Fruit fly (Drosophila melanogaster) whole organism, prepupa: ENCODE measurements around the gene CG18476.

ENCODE experiments used
- Blimp-1 ChIP-seq: fragments of 200-800 bp; sonication (Bioruptor generic); optimal IDR thresholded peaks from 3 replicates; lab custom pipeline; 2017; ENCODE audit warnings: missing biosample characterization, missing genetic modification characterization, mild to moderate bottlenecking, moderate library complexity, missing genetic modification reagents
- CG10669 ChIP-seq: fragments of 200-800 bp; sonication (Bioruptor generic); optimal IDR thresholded peaks from 3 replicates; lab custom pipeline; 2018; ENCODE audit warnings: missing biosample characterization, mild to moderate bottlenecking, missing genetic modification characterization, moderate library complexity
- CG11762 ChIP-seq: fragments of 200-800 bp; sonication (Bioruptor generic); optimal IDR thresholded peaks from 3 replicates; lab custom pipeline; 2016; ENCODE audit warnings: missing biosample characterization, missing genetic modification characterization; ENCODE audit not compliant: insufficient read depth
- CG11902 ChIP-seq: fragments of 200-800 bp; sonication (Bioruptor generic); optimal IDR thresholded peaks from 3 replicates; lab custom pipeline; 2016; ENCODE audit warnings: missing biosample characterization, missing genetic modification characterization
- CG15336 ChIP-seq: fragments of 200-800 bp; sonication (Bioruptor generic); IDR thresholded peaks from 2 replicates; pipeline ENCODE4 v1.3.6; 2022; ENCODE audit warnings: missing biosample characterization, missing genetic modification characterization
- CG16779 ChIP-seq: fragments of 200-800 bp; sonication (Bioruptor generic); optimal IDR thresholded peaks from 3 replicates; lab custom pipeline; 2017; ENCODE audit warnings: missing biosample characterization, mild to moderate bottlenecking, missing genetic modification characterization
- CG3032 ChIP-seq: fragments of 200-800 bp; optimal IDR thresholded peaks from 2 replicates; lab custom pipeline; 2019; ENCODE audit warnings: missing biosample characterization, mild to moderate bottlenecking, missing genetic modification characterization, moderate library complexity
- CG32006 ChIP-seq: fragments of 200-800 bp; sonication (Bioruptor generic); optimal IDR thresholded peaks from 3 replicates; lab custom pipeline; 2017; ENCODE audit warnings: missing biosample characterization, mild to moderate bottlenecking, missing genetic modification characterization
- CG34406 ChIP-seq: fragments of 200-800 bp; sonication (Bioruptor generic); optimal IDR thresholded peaks from 3 replicates; lab custom pipeline; 2016; ENCODE audit warnings: missing biosample characterization, missing genetic modification characterization
- CG3919 ChIP-seq: fragments of 200-800 bp; sonication (Bioruptor generic); optimal IDR thresholded peaks from 3 replicates; lab custom pipeline; 2016; ENCODE audit warnings: missing biosample characterization, missing genetic modification characterization
- CG4318 ChIP-seq: fragments of 200-800 bp; sonication (Bioruptor generic); optimal IDR thresholded peaks from 3 replicates; lab custom pipeline; 2017; ENCODE audit warnings: missing biosample characterization, mild to moderate bottlenecking, missing genetic modification characterization
- CG6163 ChIP-seq: fragments of 200-800 bp; sonication (Bioruptor generic); IDR thresholded peaks from 3 replicates; pipeline ENCODE4 v1.3.6; 2022; ENCODE audit warnings: missing biosample characterization, missing genetic modification characterization
- CG6276 ChIP-seq: fragments of 200-800 bp; sonication (Bioruptor generic); optimal IDR thresholded peaks from 2 replicates; lab custom pipeline; 2017; ENCODE audit warnings: missing biosample characterization, mild to moderate bottlenecking, missing genetic modification characterization
- CG6792 ChIP-seq: fragments of 200-800 bp; sonication (Bioruptor generic); optimal IDR thresholded peaks from 3 replicates; lab custom pipeline; 2016; ENCODE audit warnings: missing biosample characterization, missing genetic modification characterization
- CG6808 ChIP-seq: fragments of 200-800 bp; sonication (Bioruptor generic); optimal IDR thresholded peaks from 3 replicates; lab custom pipeline; 2017; ENCODE audit warnings: missing biosample characterization, missing genetic modification characterization, mild to moderate bottlenecking, moderate library complexity, missing genetic modification reagents
- CG6854 ChIP-seq: fragments of 200-800 bp; sonication (Bioruptor generic); optimal IDR thresholded peaks from 2 replicates; lab custom pipeline; 2017; ENCODE audit warnings: missing biosample characterization, mild to moderate bottlenecking, missing genetic modification characterization
- CG7368 ChIP-seq: fragments of 200-800 bp; sonication (Bioruptor generic); optimal IDR thresholded peaks from 3 replicates; lab custom pipeline; 2016; ENCODE audit warnings: missing biosample characterization, missing genetic modification characterization
- CG8319 ChIP-seq: fragments of 200-800 bp; sonication (Bioruptor generic); optimal IDR thresholded peaks from 3 replicates; lab custom pipeline; 2016; ENCODE audit warnings: missing biosample characterization, missing genetic modification characterization
- CG8632 ChIP-seq: fragments of 200-800 bp; sonication (Bioruptor generic); optimal IDR thresholded peaks from 3 replicates; lab custom pipeline; 2016; ENCODE audit warnings: missing biosample characterization, missing genetic modification characterization
- CG9139 ChIP-seq: fragments of 200-800 bp; sonication (Bioruptor generic); optimal IDR thresholded peaks from 3 replicates; lab custom pipeline; 2017; ENCODE audit warnings: missing biosample characterization, mild to moderate bottlenecking, missing genetic modification characterization
- Eip75B ChIP-seq: fragments of 200-800 bp; sonication (Bioruptor generic); optimal IDR thresholded peaks from 3 replicates; lab custom pipeline; 2016; ENCODE audit warnings: missing biosample characterization, missing genetic modification characterization
- Eip78C ChIP-seq: fragments of 200-800 bp; sonication (Bioruptor generic); peaks from one replicate; lab custom pipeline; 2016; ENCODE audit warnings: missing biosample characterization, missing genetic modification characterization
- Eip93F ChIP-seq: fragments of 200-800 bp; sonication (Bioruptor generic); optimal IDR thresholded peaks from 2 replicates; lab custom pipeline; 2016; ENCODE audit warnings: missing biosample characterization, mild to moderate bottlenecking, missing genetic modification characterization
- Ets96B ChIP-seq: fragments of 200-800 bp; optimal IDR thresholded peaks from 2 replicates; lab custom pipeline; 2019; ENCODE audit warnings: missing biosample characterization, mild to moderate bottlenecking, missing genetic modification characterization, moderate library complexity
- Hr38 ChIP-seq: sonication (Bioruptor generic); optimal IDR thresholded peaks from 2 replicates; lab custom pipeline; 2016; ENCODE audit warnings: missing biosample characterization, missing genetic modification characterization
- Hr4 ChIP-seq: fragments of 200-800 bp; sonication (Bioruptor generic); optimal IDR thresholded peaks from 3 replicates; lab custom pipeline; 2016; ENCODE audit warnings: missing biosample characterization, missing genetic modification characterization
- Lpt ChIP-seq: fragments of 200-800 bp; sonication (Bioruptor generic); optimal IDR thresholded peaks from 3 replicates; lab custom pipeline; 2016; ENCODE audit warnings: missing biosample characterization, missing genetic modification characterization
- Met ChIP-seq: fragments of 200-800 bp; sonication (Bioruptor generic); optimal IDR thresholded peaks from 3 replicates; lab custom pipeline; 2016; ENCODE audit warnings: missing biosample characterization, missing genetic modification characterization
- OdsH ChIP-seq: fragments of 200-800 bp; sonication (Bioruptor generic); optimal IDR thresholded peaks from 3 replicates; lab custom pipeline; 2016; ENCODE audit warnings: missing biosample characterization, missing genetic modification characterization
- Sox14 ChIP-seq: fragments of 200-800 bp; sonication (Bioruptor generic); optimal IDR thresholded peaks from 3 replicates; lab custom pipeline; 2016; ENCODE audit warnings: missing biosample characterization, missing genetic modification characterization
- Sox15 ChIP-seq: fragments of 200-800 bp; sonication (Bioruptor generic); optimal IDR thresholded peaks from 3 replicates; lab custom pipeline; 2016; ENCODE audit warnings: missing biosample characterization, missing genetic modification characterization
- acj6 ChIP-seq: fragments of 200-800 bp; sonication (Bioruptor generic); optimal IDR thresholded peaks from 3 replicates; lab custom pipeline; 2016; ENCODE audit warnings: missing biosample characterization, missing genetic modification characterization
- dac ChIP-seq: fragments of 200-800 bp; sonication (Bioruptor generic); optimal IDR thresholded peaks from 2 replicates; lab custom pipeline; 2017; ENCODE audit warnings: missing biosample characterization, mild to moderate bottlenecking, missing genetic modification characterization
- dsx ChIP-seq: fragments of 200-800 bp; optimal IDR thresholded peaks from 3 replicates; lab custom pipeline; 2019; ENCODE audit warnings: missing biosample characterization, mild to moderate bottlenecking, missing genetic modification characterization, moderate library complexity; ENCODE audit not compliant: poor library complexity, severe bottlenecking
- eg ChIP-seq: fragments of 200-800 bp; sonication (Bioruptor generic); IDR thresholded peaks from 3 replicates; pipeline ENCODE4 v1.3.6; 2022; ENCODE audit warnings: missing biosample characterization, missing genetic modification characterization
- esn ChIP-seq: fragments of 200-800 bp; sonication (Bioruptor generic); optimal IDR thresholded peaks from 2 replicates; lab custom pipeline; 2016; ENCODE audit warnings: missing biosample characterization, mild to moderate bottlenecking, missing genetic modification characterization, moderate library complexity
- fd85E ChIP-seq: fragments of 200-800 bp; sonication (Bioruptor generic); optimal IDR thresholded peaks from 3 replicates; lab custom pipeline; 2016; ENCODE audit warnings: missing biosample characterization, missing genetic modification characterization
- lz ChIP-seq: fragments of 200-800 bp; sonication (Bioruptor generic); optimal IDR thresholded peaks from 3 replicates; lab custom pipeline; 2016; ENCODE audit warnings: missing biosample characterization, missing genetic modification characterization
- net ChIP-seq: fragments of 200-800 bp; sonication (Bioruptor generic); optimal IDR thresholded peaks from 3 replicates; lab custom pipeline; 2016; ENCODE audit warnings: missing biosample characterization, missing genetic modification characterization
- salr ChIP-seq, 2 experiments: fragments of 200-800 bp; sonication (Bioruptor generic); optimal IDR thresholded peaks; 3 replicates each; lab custom pipeline; 2016 to 2018; ENCODE audit warnings: missing biosample characterization in 2 of 2, missing genetic modification characterization in 2 of 2, mild to moderate bottlenecking in 1 of 2
- spab ChIP-seq: fragments of 200-800 bp; sonication (Bioruptor generic); optimal IDR thresholded peaks from 2 replicates; lab custom pipeline; 2017; ENCODE audit warnings: missing biosample characterization, mild to moderate bottlenecking, missing genetic modification characterization, missing genetic modification reagents
- ss ChIP-seq, 2 experiments: fragments of 200-800 bp; sonication (Bioruptor generic); optimal IDR thresholded peaks; 2 replicates in 1 of 2; 3 replicates in 1 of 2; lab custom pipeline; 2017 to 2018; ENCODE audit warnings: mild to moderate bottlenecking in 2 of 2, missing biosample characterization in 2 of 2, missing genetic modification characterization in 2 of 2, moderate library complexity in 1 of 2
- topi ChIP-seq: fragments of 200-800 bp; sonication (Bioruptor generic); optimal IDR thresholded peaks from 3 replicates; lab custom pipeline; 2016; ENCODE audit warnings: missing biosample characterization, missing genetic modification characterization
- vri ChIP-seq: fragments of 200-800 bp; sonication (Bioruptor generic); optimal IDR thresholded peaks from 3 replicates; lab custom pipeline; 2016; ENCODE audit warnings: missing biosample characterization, mild to moderate bottlenecking, missing genetic modification characterization

CG18476 gene

DNA sequence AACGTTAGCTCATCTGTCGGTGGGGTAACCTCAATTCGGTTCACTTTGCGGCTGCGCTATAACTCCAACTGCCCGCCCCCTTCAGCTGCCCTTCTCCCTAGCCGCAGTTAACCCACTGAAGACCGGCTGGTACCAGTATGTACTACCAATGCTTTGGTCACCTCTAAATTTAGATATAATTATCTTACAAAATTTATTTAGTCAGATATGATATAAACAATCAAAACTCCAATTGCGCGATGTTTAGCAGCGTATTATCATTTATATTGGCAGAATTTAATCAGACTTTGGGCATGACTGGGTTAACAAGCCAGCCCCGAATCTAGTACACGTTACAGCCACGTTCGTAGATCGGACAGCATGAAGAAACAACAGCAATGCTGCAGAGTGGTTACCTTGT, 16.2 kb downstream of the CG18476 start (continued):
- TF ChIP-seq esn (GFP tag; lab: Kevin White, UChicago): no peak
- peak; percentile 53 for TF ChIP-seq CG6276 (GFP tag; lab: Kevin White, UChicago)
- TF ChIP-seq Eip93F: no peak
- peak; percentile 55 for TF ChIP-seq dsx (GFP tag; lab: Kevin White, UChicago)
- no peak for TF ChIP-seq Hr38 (GFP tag; lab: Kevin White, UChicago)
- TF ChIP-seq ss (GFP tag; optimal IDR thresholded peaks at IDR 0.05; lab: Kevin White, UChicago): peak; percentile 30 to 51
- TF ChIP-seq net (GFP tag; lab: Kevin White, UChicago): peak; percentile 48
- TF ChIP-seq Sox15 (GFP tag; lab: Kevin White, UChicago): peak; percentile 11
- peak; percentile 53 for TF ChIP-seq CG3032 (tag; lab: Kevin White, UChicago)
- TF ChIP-seq fd85E (GFP tag; lab: Kevin White, UChicago): no peak
- TF ChIP-seq CG6163: peak; percentile 64; the same call in 2 of the 3 replicates
- peak; percentile 60 for TF ChIP-seq Hr4 (GFP tag; lab: Kevin White, UChicago)
- TF ChIP-seq acj6 (GFP tag; lab: Kevin White, UChicago): peak; percentile 39
- no peak for TF ChIP-seq CG9139 (GFP tag; lab: Kevin White, UChicago)
- TF ChIP-seq CG3919 (GFP tag; lab: Kevin White, UChicago): peak; percentile 51
- TF ChIP-seq CG4318 (GFP tag; lab: Kevin White, UChicago): peak; percentile 34
- TF ChIP-seq Sox14: peak; percentile 37
- TF ChIP-seq CG16779 (tag; lab: Kevin White, UChicago): no peak
- peak in 1 of 2 experiments; percentile 3 for TF ChIP-seq salr (GFP tag; optimal IDR thresholded peaks at IDR 0.05; lab: Kevin White, UChicago)
- peak; percentile 43 for TF ChIP-seq Ets96B (tag; lab: Kevin White, UChicago)
- TF ChIP-seq Blimp-1: no peak
- TF ChIP-seq lz (GFP tag; lab: Kevin White, UChicago): peak; percentile 27
- TF ChIP-seq CG6792 (GFP tag; lab: Kevin White, UChicago): peak; percentile 32
- TF ChIP-seq CG15336: peak; percentile 81
- TF ChIP-seq vri (GFP tag; lab: Kevin White, UChicago): no peak
- no peak for TF ChIP-seq Eip75B
- TF ChIP-seq CG8319 (GFP tag; lab: Kevin White, UChicago): no peak
- peak; percentile 6 for TF ChIP-seq topi
- TF ChIP-seq CG11762 (GFP tag; lab: Kevin White, UChicago): no peak
- peak; percentile 0 for TF ChIP-seq CG11902 (GFP tag; lab: Kevin White, UChicago)
- peak; percentile 43 for TF ChIP-seq OdsH
- TF ChIP-seq CG7368 (GFP tag; lab: Kevin White, UChicago): no peak
- peak; percentile 57 for TF ChIP-seq CG10669 (GFP tag; lab: Kevin White, UChicago)

DNA sequence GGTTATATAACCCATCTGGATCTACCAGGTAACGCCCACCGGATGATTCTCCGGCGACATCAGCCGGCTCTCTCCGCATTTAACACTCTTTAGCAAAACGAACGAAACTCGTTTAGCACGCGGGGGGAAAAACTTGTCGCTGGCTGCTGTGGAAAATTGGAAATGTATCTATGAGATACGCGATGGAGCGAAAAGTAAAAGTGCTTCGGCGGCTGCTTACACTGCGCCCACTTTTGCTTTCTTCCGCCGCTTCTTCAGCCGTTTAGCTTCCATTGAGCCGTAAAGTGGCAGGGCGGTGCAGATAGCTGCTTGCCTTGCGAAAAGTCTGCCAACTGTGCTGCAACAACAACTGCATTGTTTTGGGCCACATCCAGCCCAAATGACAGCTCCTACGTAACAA, 16.7 kb downstream of the CG18476 start:
- peak; percentile 30; the same call in 1 of the 2 replicates for TF ChIP-seq CG15336
- no peak for TF ChIP-seq CG11902 (GFP tag; lab: Kevin White, UChicago)
- TF ChIP-seq CG16779 (tag; lab: Kevin White, UChicago): no peak
- TF ChIP-seq Eip78C (GFP tag; lab: Kevin White, UChicago): no peak
- no peak for TF ChIP-seq vri (GFP tag; lab: Kevin White, UChicago)
- no peak for TF ChIP-seq CG3919 (GFP tag; lab: Kevin White, UChicago)
- TF ChIP-seq eg (GFP tag; lab: Robert Waterston, UW): peak; percentile 8; the same call in 1 of the 3 replicates
- no peak for TF ChIP-seq CG6163
- peak; percentile 14 for TF ChIP-seq CG6276 (GFP tag; lab: Kevin White, UChicago)

dm6 chr3R:11657786-11658193, 20.1 kb downstream of the CG18476 start:
- peak; percentile 75 for TF ChIP-seq CG15336
- peak; percentile 76 for TF ChIP-seq CG8632
- TF ChIP-seq eg (GFP tag; lab: Robert Waterston, UW): peak; percentile 75
- TF ChIP-seq Sox14: peak; percentile 90
- peak; percentile 91 for TF ChIP-seq esn (GFP tag; lab: Kevin White, UChicago)
- peak; percentile 91 for TF ChIP-seq Met (GFP tag; lab: Kevin White, UChicago)
- TF ChIP-seq CG6854 (GFP tag; lab: Kevin White, UChicago): peak; percentile 69
- TF ChIP-seq Eip93F: peak; percentile 10
- peak; percentile 84 for TF ChIP-seq CG6808
- peak; percentile 25 for TF ChIP-seq CG4318 (GFP tag; lab: Kevin White, UChicago)
- peak; percentile 86 for TF ChIP-seq CG6792 (GFP tag; lab: Kevin White, UChicago)
- peak; percentile 98 for TF ChIP-seq Eip78C (GFP tag; lab: Kevin White, UChicago)
- peak; percentile 69 for TF ChIP-seq CG32006
- TF ChIP-seq CG3032 (tag; lab: Kevin White, UChicago): peak; percentile 84
- TF ChIP-seq Lpt (GFP tag; lab: Kevin White, UChicago): peak; percentile 77
- TF ChIP-seq dac (GFP tag; lab: Kevin White, UChicago): peak; percentile 16
- TF ChIP-seq CG34406 (GFP tag; lab: Kevin White, UChicago): peak; percentile 83
- peak; percentile 89 for TF ChIP-seq topi
- TF ChIP-seq spab (GFP tag; lab: Kevin White, UChicago): peak; percentile 81
- peak; percentile 91 for TF ChIP-seq Eip75B
- peak; percentile 47 for TF ChIP-seq CG6276 (GFP tag; lab: Kevin White, UChicago)
- peak; percentile 77 for TF ChIP-seq CG11762 (GFP tag; lab: Kevin White, UChicago)
- peak; percentile 86 for TF ChIP-seq net (GFP tag; lab: Kevin White, UChicago)
- peak; percentile 88 for TF ChIP-seq acj6 (GFP tag; lab: Kevin White, UChicago)
- peak; percentile 86 for TF ChIP-seq Ets96B (tag; lab: Kevin White, UChicago)
